Fruit fly (Drosophila melanogaster) whole organism, embryonic: ENCODE results near the gene CG32642.

Experiments used
- ATbp ChIP-seq: fragments of 200-800 bp; sonication (Bioruptor generic); optimal IDR thresholded peaks from 2 replicates; lab custom pipeline; 2017; ENCODE audit warnings: missing biosample characterization, mild to moderate bottlenecking, missing genetic modification characterization, missing genetic modification reagents
- Aef1 ChIP-seq: fragments of 200-800 bp; sonication (Bioruptor generic); IDR thresholded peaks from 3 replicates; pipeline ENCODE4 v1.3.6; 2022; ENCODE audit warnings: missing biosample characterization, missing genetic modification characterization
- B-H1 ChIP-seq: fragments of 200-800 bp; sonication (Bioruptor generic); IDR thresholded peaks from 3 replicates; pipeline ENCODE4 v1.3.6; 2022; ENCODE audit warnings: missing biosample characterization, missing genetic modification characterization
- CG10147 ChIP-seq: fragments of 200-800 bp; sonication (Bioruptor generic); optimal IDR thresholded peaks from 2 replicates; lab custom pipeline; 2019; ENCODE audit warnings: missing biosample characterization, mild to moderate bottlenecking, missing genetic modification characterization, moderate library complexity
- CG10321 ChIP-seq: fragments of 200-800 bp; sonication (Bioruptor generic); IDR thresholded peaks from 2 replicates; pipeline ENCODE4 v1.3.6; 2022; ENCODE audit warnings: missing biosample characterization, missing genetic modification characterization
- CG10431 ChIP-seq: fragments of 200-800 bp; sonication (Bioruptor generic); optimal IDR thresholded peaks from 3 replicates; lab custom pipeline; 2018; ENCODE audit warnings: missing biosample characterization, mild to moderate bottlenecking, missing genetic modification characterization
- CG11398 ChIP-seq: fragments of 200-800 bp; sonication (Bioruptor generic); optimal IDR thresholded peaks from 2 replicates; lab custom pipeline; 2016; ENCODE audit warnings: missing biosample characterization, missing genetic modification characterization
- CG11456 ChIP-seq: fragments of 200-800 bp; sonication (Bioruptor generic); IDR thresholded peaks from 3 replicates; pipeline ENCODE4 v1.3.6; 2022; ENCODE audit warnings: missing biosample characterization, missing genetic modification characterization
- CG13624 ChIP-seq: fragments of 200-800 bp; sonication (Bioruptor generic); optimal IDR thresholded peaks from 2 replicates; lab custom pipeline; 2016; ENCODE audit warnings: missing biosample characterization, missing genetic modification characterization
- CG1603 ChIP-seq: fragments of 200-800 bp; sonication (Bioruptor generic); optimal IDR thresholded peaks from 2 replicates; lab custom pipeline; 2019; ENCODE audit warnings: missing biosample characterization, mild to moderate bottlenecking, missing genetic modification characterization, moderate library complexity
- CG16779 ChIP-seq: fragments of 200-800 bp; sonication (Bioruptor generic); IDR thresholded peaks from 2 replicates; pipeline ENCODE4 v1.3.6; 2022; ENCODE audit warnings: missing biosample characterization, missing genetic modification characterization
- CG16813 ChIP-seq: fragments of 200-800 bp; sonication (Bioruptor generic); IDR thresholded peaks from 3 replicates; pipeline ENCODE4 v1.3.6; 2022; ENCODE audit warnings: missing biosample characterization, missing genetic modification characterization; ENCODE audit not compliant: partially characterized antibody
- CG16815 ChIP-seq: fragments of 200-800 bp; sonication (Bioruptor generic); optimal IDR thresholded peaks from 3 replicates; lab custom pipeline; 2017; ENCODE audit warnings: missing biosample characterization, mild to moderate bottlenecking, missing genetic modification characterization
- CG17829 ChIP-seq: fragments of 200-800 bp; optimal IDR thresholded peaks from 2 replicates; lab custom pipeline; 2019; ENCODE audit warnings: missing biosample characterization, mild to moderate bottlenecking, missing genetic modification characterization, moderate library complexity
- CG2678 ChIP-seq: fragments of 200-800 bp; sonication (Bioruptor generic); optimal IDR thresholded peaks from 3 replicates; lab custom pipeline; 2019; ENCODE audit warnings: missing biosample characterization, mild to moderate bottlenecking, missing genetic modification characterization, moderate library complexity
- CG42726 ChIP-seq: fragments of 200-800 bp; sonication (Bioruptor generic); IDR thresholded peaks from 2 replicates; pipeline ENCODE4 v1.3.6; 2022; ENCODE audit warnings: missing biosample characterization, missing genetic modification characterization; ENCODE audit not compliant: partially characterized antibody
- CG4730 ChIP-seq: fragments of 200-800 bp; sonication (Bioruptor generic); IDR thresholded peaks from 2 replicates; pipeline ENCODE4 v1.3.6; 2022; ENCODE audit warnings: missing biosample characterization, missing genetic modification characterization
- CG7271 ChIP-seq: fragments of 200-800 bp; sonication (Bioruptor generic); optimal IDR thresholded peaks from 2 replicates; lab custom pipeline; 2018; ENCODE audit warnings: missing biosample characterization, mild to moderate bottlenecking, missing genetic modification characterization, moderate library complexity
- CG8478 ChIP-seq: fragments of >200 bp; optimal IDR thresholded peaks from 2 replicates; lab custom pipeline; 2018
- CG8924 ChIP-seq: fragments of 200-800 bp; optimal IDR thresholded peaks from 3 replicates; lab custom pipeline; 2019; ENCODE audit warnings: missing biosample characterization, mild to moderate bottlenecking, missing genetic modification characterization, moderate library complexity
- CG9932 ChIP-seq: fragments of 200-800 bp; sonication (Bioruptor generic); IDR thresholded peaks from 2 replicates; pipeline ENCODE4 v1.3.6; 2022; ENCODE audit warnings: missing biosample characterization, missing genetic modification characterization
- Dfd ChIP-seq, 2 experiments: fragments of >200 bp; optimal IDR thresholded peaks; 2 replicates each; lab custom pipeline; 2017; ENCODE audit warnings: missing biosample characterization in 2 of 2, missing genetic modification characterization in 2 of 2
- E2f2 ChIP-seq: fragments of 200-800 bp; sonication (Bioruptor generic); IDR thresholded peaks from 2 replicates; pipeline ENCODE4 v1.3.6; 2022; ENCODE audit warnings: missing biosample characterization, missing genetic modification characterization
- HLH54F ChIP-seq: fragments of 200-800 bp; sonication (Bioruptor generic); optimal IDR thresholded peaks from 3 replicates; lab custom pipeline; 2016; ENCODE audit warnings: missing biosample characterization, missing genetic modification characterization
- HLHmδ ChIP-seq: fragments of 200-800 bp; sonication (Bioruptor generic); optimal IDR thresholded peaks from 2 replicates; lab custom pipeline; 2018; ENCODE audit warnings: missing biosample characterization, mild to moderate bottlenecking, missing genetic modification characterization, moderate library complexity
- Hand ChIP-seq: fragments of 200-800 bp; sonication (Bioruptor generic); optimal IDR thresholded peaks from 2 replicates; lab custom pipeline; 2017; ENCODE audit warnings: mild to moderate bottlenecking, missing biosample characterization, missing genetic modification reagents, missing genetic modification characterization
- Hsf ChIP-seq: fragments of 200-800 bp; sonication (Bioruptor generic); optimal IDR thresholded peaks from 3 replicates; lab custom pipeline; 2016; ENCODE audit warnings: missing biosample characterization, missing genetic modification characterization
- Jarid2 ChIP-seq: fragments of 200-800 bp; sonication (Bioruptor generic); optimal IDR thresholded peaks from 3 replicates; lab custom pipeline; 2017; ENCODE audit warnings: mild to moderate bottlenecking, missing biosample characterization, missing genetic modification reagents, missing genetic modification characterization
- PHDP ChIP-seq: fragments of 200-800 bp; sonication (Bioruptor generic); optimal IDR thresholded peaks from 3 replicates; lab custom pipeline; 2018; ENCODE audit warnings: missing biosample characterization, mild to moderate bottlenecking, missing genetic modification characterization, moderate library complexity
- Pdp1 ChIP-seq, 2 experiments: fragments of 200-800 bp; sonication (Bioruptor generic); optimal IDR thresholded peaks; 3 replicates each; lab custom pipeline; 2016; ENCODE audit warnings: missing biosample characterization in 2 of 2, missing genetic modification characterization in 2 of 2, mild to moderate bottlenecking in 1 of 2, moderate library complexity in 1 of 2
- Ptx1 ChIP-seq: fragments of 200-800 bp; sonication (Bioruptor generic); IDR thresholded peaks from 2 replicates; pipeline ENCODE4 v1.3.6; 2022; ENCODE audit warnings: missing biosample characterization, missing genetic modification characterization
- az2 ChIP-seq: fragments of 200-800 bp; sonication (Bioruptor generic); optimal IDR thresholded peaks from 3 replicates; lab custom pipeline; 2016; ENCODE audit warnings: missing biosample characterization, missing genetic modification characterization
- gro ChIP-seq: fragments of 200-800 bp; sonication (Bioruptor generic); optimal IDR thresholded peaks from 2 replicates; lab custom pipeline; 2016; ENCODE audit warnings: missing biosample characterization, missing genetic modification characterization
- hb ChIP-seq: fragments of 200-800 bp; sonication (Bioruptor generic); IDR thresholded peaks from 3 replicates; pipeline ENCODE4 v1.3.6; 2022; ENCODE audit warnings: missing biosample characterization, missing genetic modification characterization; ENCODE audit not compliant: partially characterized antibody
- her ChIP-seq: fragments of 200-800 bp; sonication (Bioruptor generic); optimal IDR thresholded peaks from 2 replicates; lab custom pipeline; 2016; ENCODE audit warnings: missing biosample characterization, missing genetic modification characterization
- hkb ChIP-seq, 2 experiments: fragments of 200-800 bp in 1 of 2; fragments of >200 bp in 1 of 2; sonication (Bioruptor generic) in 1 of 2; IDR thresholded peaks in 1 of 2; optimal IDR thresholded peaks in 1 of 2; 2 replicates each; pipeline versions ENCODE4 v1.3.6 to Lab custom; 2017 to 2022; ENCODE audit warnings: missing biosample characterization in 1 of 2, missing genetic modification characterization in 1 of 2
- ind ChIP-seq: fragments of 200-800 bp; sonication (Bioruptor generic); optimal IDR thresholded peaks from 3 replicates; lab custom pipeline; 2016; ENCODE audit warnings: missing biosample characterization, missing genetic modification characterization
- inv ChIP-seq: fragments of 200-800 bp; sonication (Bioruptor generic); IDR thresholded peaks from 2 replicates; pipeline ENCODE4 v1.3.6; 2022; ENCODE audit warnings: missing biosample characterization, missing genetic modification characterization; ENCODE audit not compliant: partially characterized antibody
- luna ChIP-seq: fragments of 200-800 bp; sonication (Bioruptor generic); optimal IDR thresholded peaks from 2 replicates; lab custom pipeline; 2016; ENCODE audit warnings: missing biosample characterization, missing genetic modification characterization
- nerfin-1 ChIP-seq: fragments of 200-800 bp; sonication (Bioruptor generic); optimal IDR thresholded peaks from 3 replicates; lab custom pipeline; 2019; ENCODE audit warnings: missing biosample characterization, mild to moderate bottlenecking, missing genetic modification characterization, moderate library complexity
- odd ChIP-seq: fragments of 200-800 bp; sonication (Bioruptor generic); optimal IDR thresholded peaks from 2 replicates; lab custom pipeline; 2017; ENCODE audit warnings: missing biosample characterization, mild to moderate bottlenecking, missing genetic modification characterization
- p53 ChIP-seq: fragments of 200-800 bp; sonication (Bioruptor generic); optimal IDR thresholded peaks from 2 replicates; lab custom pipeline; 2016; ENCODE audit warnings: missing biosample characterization, missing genetic modification characterization
- pan ChIP-seq, 4 experiments: fragments of >200 bp in 3 of 4; fragments of 200-800 bp in 1 of 4; sonication (Bioruptor generic) in 1 of 4; optimal IDR thresholded peaks in 3 of 4; IDR thresholded peaks in 1 of 4; 2 replicates each; pipeline versions ENCODE4 v1.3.6 to Lab custom; 2017 to 2022; ENCODE audit warnings: missing biosample characterization in 2 of 4, missing genetic modification characterization in 2 of 4, mixed read lengths in 1 of 4
- pb ChIP-seq: fragments of 200-800 bp; sonication (Bioruptor generic); optimal IDR thresholded peaks from 3 replicates; lab custom pipeline; 2016; ENCODE audit warnings: missing biosample characterization, missing genetic modification characterization
- stc ChIP-seq: fragments of 200-800 bp; sonication (Bioruptor generic); IDR thresholded peaks from 2 replicates; pipeline ENCODE4 v1.3.6; 2022; ENCODE audit warnings: missing biosample characterization, missing genetic modification characterization
- unc-4 ChIP-seq: fragments of 200-800 bp; sonication (Bioruptor generic); IDR thresholded peaks from 2 replicates; pipeline ENCODE4 v1.3.6; 2022; ENCODE audit warnings: missing biosample characterization, missing genetic modification characterization; ENCODE audit not compliant: partially characterized antibody
- zen ChIP-seq: fragments of 200-800 bp; sonication (Bioruptor generic); optimal IDR thresholded peaks from 3 replicates; lab custom pipeline; 2018; ENCODE audit warnings: missing biosample characterization, mild to moderate bottlenecking, missing genetic modification characterization, moderate library complexity

CG32642 gene

DNA sequence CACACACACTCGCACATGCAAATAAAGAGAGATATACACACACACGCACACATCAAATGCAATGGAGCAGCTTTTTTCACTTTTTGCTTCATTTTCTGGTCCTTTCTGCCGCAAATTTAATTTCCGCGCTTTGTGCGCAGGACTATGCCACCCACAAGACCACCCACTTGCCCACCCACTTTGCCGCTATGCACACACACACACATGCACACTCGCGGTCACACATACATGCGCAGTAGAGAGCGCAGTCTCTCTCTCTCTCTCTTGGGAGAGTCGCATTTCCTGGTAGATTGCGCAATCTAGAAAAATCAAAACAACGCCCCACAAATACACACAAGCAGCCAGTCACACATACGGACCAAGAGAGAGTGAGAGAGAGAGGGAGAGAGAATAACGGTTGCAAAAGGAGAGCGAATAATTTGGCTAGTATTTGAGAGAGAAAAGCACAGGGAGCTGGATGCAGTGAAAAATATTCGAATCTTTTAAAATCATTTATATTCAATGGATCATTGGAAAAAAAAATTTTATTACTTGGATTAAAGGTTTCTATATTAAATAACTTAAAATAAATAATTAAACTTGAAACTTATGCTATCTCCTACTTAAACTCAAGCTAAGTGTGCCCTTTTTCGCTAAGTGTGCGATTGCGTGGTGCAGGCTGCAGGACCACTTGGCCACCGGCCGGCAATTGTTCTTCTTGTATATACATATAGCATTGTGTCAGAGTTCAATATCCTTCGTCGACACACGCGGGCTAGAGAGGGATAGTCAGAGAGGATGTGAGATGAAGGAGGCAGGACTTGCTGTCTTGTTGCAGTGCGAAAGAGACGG is 33.4 kb upstream of the CG32642 start (continued):
- TF ChIP-seq HLHmδ (GFP tag; lab: Kevin White, UChicago) (no peak), pan (optimal IDR thresholded peaks at IDR 0.05; lab: Kevin White, UChicago) (no peak), pan (GFP tag; optimal IDR thresholded peaks at IDR 0.05 in 1 of 2, IDR thresholded peaks at IDR 0.05 in 1 of 2) (peak in 1 of 2 experiments; percentile 81), PHDP (tag; lab: Kevin White, UChicago) (peak; percentile 43), CG4730 (GFP tag; lab: Robert Waterston, UW) (peak; percentile 51; the same call in 1 of the 2 replicates), p53 (GFP tag; lab: Kevin White, UChicago) (no peak), Jarid2 (GFP tag; lab: Kevin White, UChicago) (no peak), HLH54F (GFP tag; lab: Kevin White, UChicago) (no peak), Pdp1 (GFP tag; optimal IDR thresholded peaks at IDR 0.05; lab: Kevin White, UChicago) (peak; percentile 20 to 88), CG16813 (no peak), hkb (optimal IDR thresholded peaks at IDR 0.05; lab: Kevin White, UChicago) (no peak), hkb (GFP tag; IDR thresholded peaks at IDR 0.05; lab: Robert Waterston, UW) (peak; percentile 78), unc-4 (GFP tag; lab: Robert Waterston, UW) (no peak), CG8478 (no peak), Dfd (GFP tag; optimal IDR thresholded peaks at IDR 0.05; lab: Kevin White, UChicago) (no peak), pb (GFP tag; lab: Kevin White, UChicago) (no peak), CG11456 (GFP tag; lab: Robert Waterston, UW) (no peak), odd (peak; percentile 0), CG11398 (no peak), Hsf (GFP tag; lab: Kevin White, UChicago) (no peak), her (GFP tag; lab: Kevin White, UChicago) (no peak), Ptx1 (GFP tag; lab: Robert Waterston, UW) (peak; percentile 78), CG9932 (GFP tag; lab: Robert Waterston, UW) (peak; percentile 28; the same call in 1 of the 2 replicates), Aef1 (peak; percentile 46; the same call in 2 of the 3 replicates), CG16815 (GFP tag; lab: Kevin White, UChicago) (no peak), zen (tag; lab: Kevin White, UChicago) (peak; percentile 60), CG17829 (tag; lab: Kevin White, UChicago) (peak; percentile 68), E2f2 (GFP tag; lab: Robert Waterston, UW) (peak; percentile 62), Hand (peak; percentile 48), CG8924 (peak; percentile 74), ind (GFP tag; lab: Kevin White, UChicago) (peak; percentile 32), CG2678 (tag; lab: Kevin White, UChicago) (peak; percentile 85), ATbp (GFP tag; lab: Kevin White, UChicago) (peak; percentile 50), CG7271 (tag; lab: Kevin White, UChicago) (no peak), hb (GFP tag; lab: Robert Waterston, UW) (no peak), CG10321 (no peak; the same call in 1 of the 2 replicates), CG1603 (tag; lab: Kevin White, UChicago) (no peak), luna (GFP tag; lab: Kevin White, UChicago) (no peak), gro (no peak), az2 (peak; percentile 44), CG16779 (GFP tag; lab: Robert Waterston, UW) (no peak), nerfin-1 (tag; lab: Kevin White, UChicago) (peak; percentile 23), CG10431 (GFP tag; lab: Kevin White, UChicago) (no peak), B-H1 (peak; percentile 56), stc (GFP tag; lab: Robert Waterston, UW) (peak; percentile 72; the same call in 1 of the 2 replicates), CG13624 (no peak), CG10147 (GFP tag; lab: Kevin White, UChicago) (no peak), inv (no peak), CG42726 (GFP tag; lab: Robert Waterston, UW) (no peak)
